Worm (Caenorhabditis elegans): ENCODE data around the gene dct-19.

Gene dct-19

DNA sequence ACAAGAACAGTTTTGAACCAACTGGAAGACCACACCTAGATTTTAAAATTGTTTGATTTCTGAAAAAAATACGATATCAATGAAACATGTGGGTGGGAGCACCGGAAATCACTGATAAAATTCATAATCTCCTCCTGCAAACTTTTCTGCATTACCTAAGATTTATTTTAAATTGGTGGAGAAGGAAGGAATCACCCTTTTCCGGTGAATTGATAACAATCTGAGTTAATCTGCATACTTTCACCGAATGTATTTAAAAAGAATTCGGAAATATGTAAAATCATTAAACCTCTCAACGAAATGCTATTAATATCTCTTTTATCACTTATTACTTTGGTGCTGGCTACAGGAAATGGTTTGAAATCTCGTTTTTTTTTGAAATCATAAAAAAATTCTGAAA, at the start of gene dct-19:
TSS of gene dct-19 (plus strand) at position 301 of the 400 bp plus-strand sequence.
- no peak for TF ChIP-seq unc-62 (GFP tag; optimal IDR thresholded peaks at IDR 0.05)

DNA sequence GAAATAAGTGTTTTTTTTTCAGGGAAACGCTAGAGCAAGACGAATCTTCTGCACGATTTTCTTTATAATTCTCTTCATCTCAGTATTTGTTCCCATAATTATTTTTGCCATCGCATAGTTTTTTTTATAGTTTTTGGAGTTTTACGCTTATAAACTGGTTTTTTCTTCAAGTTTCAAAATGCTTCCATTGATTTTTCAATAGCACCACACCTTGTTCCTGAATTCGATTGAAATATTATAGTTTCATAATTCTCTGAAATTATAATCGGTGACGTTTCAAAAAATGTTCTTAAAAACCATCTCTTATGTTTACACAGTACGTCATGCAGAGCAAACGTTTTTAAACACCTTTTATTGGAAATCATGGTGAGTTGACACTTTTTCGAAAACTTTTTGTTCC, 49.6 kb upstream of the dct-19 start, which contains the start of gene K08D8.12:
TSS of gene K08D8.12 (plus strand) at position 301 of the 400 bp plus-strand sequence.
- no peak for TF ChIP-seq unc-62 (GFP tag; optimal IDR thresholded peaks at IDR 0.05)

DNA sequence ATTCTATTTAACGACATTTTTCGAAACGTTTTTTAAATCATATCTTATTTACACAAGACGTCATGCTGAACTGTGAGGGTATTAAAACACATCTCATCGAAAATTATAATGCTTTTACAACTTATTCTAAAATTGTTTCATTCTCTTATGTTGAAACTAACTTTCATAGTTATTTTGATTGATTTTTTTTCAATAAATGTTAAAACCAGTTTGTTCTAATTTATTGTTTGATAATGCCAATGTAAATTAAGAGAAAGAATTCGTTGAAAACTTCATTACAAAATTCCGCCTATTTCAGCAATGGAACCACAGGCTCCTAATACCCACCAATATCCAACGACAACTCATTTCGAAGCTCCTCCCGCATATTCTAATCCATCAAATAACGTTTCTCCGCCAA, 47.7 kb upstream of the dct-19 start, which contains the start of gene K08D8.11:
TSS of gene K08D8.11 (plus strand) at position 301 of the 400 bp plus-strand sequence.
- TF ChIP-seq unc-62 (GFP tag; optimal IDR thresholded peaks at IDR 0.05): no peak

DNA sequence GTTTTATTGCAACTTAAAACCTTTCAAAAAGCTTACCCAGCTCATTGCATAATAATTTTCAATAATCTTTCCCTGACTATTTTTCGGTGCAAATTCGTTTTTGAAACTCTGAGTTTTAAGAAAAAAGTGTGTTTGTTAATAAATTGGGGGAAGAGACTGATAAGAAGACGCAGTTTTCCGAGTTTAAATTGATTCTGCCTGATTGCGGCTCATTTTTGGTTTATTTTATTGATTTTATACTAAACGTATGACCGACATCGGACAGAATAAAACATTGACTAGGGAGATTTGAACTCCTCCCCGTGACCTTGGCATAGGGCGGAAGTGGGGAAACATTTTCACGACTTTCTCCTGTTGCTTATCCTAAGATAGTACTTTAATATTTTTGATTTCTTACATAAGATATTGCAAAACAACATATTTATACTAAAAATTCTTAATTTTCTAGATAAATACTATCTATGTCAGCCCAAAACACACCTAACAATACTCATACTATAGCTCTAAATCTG, 46.3 kb upstream of the dct-19 start, which contains the start of gene K08D8.7:
TSS of gene K08D8.7 (plus strand) at position 462 of the 512 bp plus-strand sequence.
- TF ChIP-seq unc-62 (GFP tag; optimal IDR thresholded peaks at IDR 0.05): no peak

DNA sequence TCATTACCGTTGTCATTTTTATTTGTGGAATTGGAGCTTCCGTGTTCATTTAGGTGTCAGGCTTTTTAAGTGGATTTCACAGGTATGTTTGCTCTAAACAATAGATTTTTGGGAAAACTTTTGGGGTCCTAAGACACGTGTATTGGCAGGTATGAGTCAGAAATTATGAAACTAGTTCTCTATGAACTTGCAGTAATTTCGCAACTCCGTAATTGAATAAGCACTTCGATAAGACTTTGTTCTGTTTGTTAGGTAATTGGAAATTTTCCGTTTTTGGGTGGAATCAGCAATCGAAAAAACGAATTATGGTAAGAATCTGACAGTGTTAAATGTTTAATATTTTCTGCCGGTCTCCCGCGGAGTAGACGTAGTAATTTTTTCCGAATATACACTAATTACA, 45.6 kb upstream of the dct-19 start:
- no peak for TF ChIP-seq unc-62 (GFP tag; optimal IDR thresholded peaks at IDR 0.05)

DNA sequence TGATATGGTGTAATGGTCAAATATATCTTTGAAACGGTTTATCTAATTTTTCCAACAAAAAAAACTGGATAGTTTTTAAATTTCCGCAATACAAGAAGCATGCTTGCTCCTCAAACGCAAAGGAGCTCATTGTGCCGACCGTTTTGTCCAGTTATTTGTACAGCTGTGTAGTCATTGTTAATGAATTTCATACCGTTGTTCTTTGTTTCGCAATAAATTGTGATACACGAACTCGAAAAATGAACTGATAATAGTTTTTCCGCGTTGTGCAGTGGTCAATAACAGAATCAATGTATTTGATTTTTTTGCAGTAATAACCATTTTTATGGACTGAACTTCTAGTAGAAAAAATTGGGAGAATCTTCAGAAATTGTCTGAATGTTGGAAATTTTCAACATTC, 43.9 kb upstream of the dct-19 start:
- TF ChIP-seq unc-62 (GFP tag; optimal IDR thresholded peaks at IDR 0.05): no peak

DNA sequence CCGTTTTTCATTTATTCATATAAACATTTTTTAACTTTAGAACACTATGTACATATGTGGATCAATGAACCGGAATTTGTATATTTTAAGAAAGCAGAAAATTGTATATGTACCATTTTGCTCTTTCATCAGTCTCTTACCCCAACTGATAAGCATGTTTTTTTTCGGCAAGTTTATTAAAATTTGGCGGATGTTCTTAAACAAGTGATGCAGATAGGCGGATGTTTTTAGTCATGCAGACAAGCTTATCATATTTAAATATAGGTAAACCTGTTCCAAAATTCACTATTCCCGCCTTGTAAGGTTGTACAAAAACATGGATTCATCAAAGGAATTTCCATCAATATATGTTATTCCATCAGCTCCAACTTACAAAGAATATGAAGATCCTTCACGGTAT, 43.3 kb upstream of the dct-19 start, which contains the start of gene K08D8.9:
TSS of gene K08D8.9 (plus strand) at position 301 of the 400 bp plus-strand sequence.
- TF ChIP-seq unc-62 (GFP tag; optimal IDR thresholded peaks at IDR 0.05): no peak

DNA sequence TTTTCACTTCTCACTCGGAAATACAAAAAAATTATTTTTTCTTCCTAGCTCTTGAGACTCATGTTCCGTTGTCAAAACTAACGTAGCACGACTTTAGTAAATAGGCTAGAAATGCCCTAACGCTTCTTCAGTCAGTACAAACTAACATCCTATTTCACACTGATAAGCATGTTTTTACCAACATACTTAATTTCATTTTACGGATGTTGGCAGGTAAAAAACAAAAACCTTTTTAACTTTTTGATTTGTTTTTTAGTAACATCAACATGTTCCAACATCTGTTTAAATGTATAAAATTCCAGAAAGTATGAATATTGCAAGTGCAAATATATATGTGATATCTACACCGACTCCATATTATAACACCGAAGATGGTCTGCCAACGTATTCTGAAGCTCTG, 42.5 kb upstream of the dct-19 start, which contains the start of gene K08D8.10:
TSS of gene K08D8.10 (plus strand) at position 301 of the 400 bp plus-strand sequence.
- no peak for TF ChIP-seq unc-62 (GFP tag; optimal IDR thresholded peaks at IDR 0.05)

DNA sequence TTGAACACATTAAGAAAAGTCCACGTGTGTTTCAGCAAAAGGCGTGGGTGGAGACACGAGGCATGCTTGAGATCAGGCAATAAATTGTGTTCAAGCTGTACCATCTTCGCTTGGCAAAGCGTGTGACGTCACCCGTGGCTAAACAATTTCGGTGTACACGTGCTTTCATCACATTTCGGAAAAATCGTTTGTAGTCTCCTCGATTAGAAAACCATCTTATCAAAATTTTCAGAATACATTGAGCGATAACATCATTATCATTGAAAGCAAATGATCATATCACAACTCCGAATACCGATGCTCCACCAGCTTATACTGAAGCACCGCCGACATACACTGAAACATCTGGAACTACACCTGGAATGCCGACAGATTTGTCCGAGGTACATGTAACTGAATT, 41.1 kb upstream of the dct-19 start:
- TF ChIP-seq unc-62 (GFP tag; optimal IDR thresholded peaks at IDR 0.05): no peak

DNA sequence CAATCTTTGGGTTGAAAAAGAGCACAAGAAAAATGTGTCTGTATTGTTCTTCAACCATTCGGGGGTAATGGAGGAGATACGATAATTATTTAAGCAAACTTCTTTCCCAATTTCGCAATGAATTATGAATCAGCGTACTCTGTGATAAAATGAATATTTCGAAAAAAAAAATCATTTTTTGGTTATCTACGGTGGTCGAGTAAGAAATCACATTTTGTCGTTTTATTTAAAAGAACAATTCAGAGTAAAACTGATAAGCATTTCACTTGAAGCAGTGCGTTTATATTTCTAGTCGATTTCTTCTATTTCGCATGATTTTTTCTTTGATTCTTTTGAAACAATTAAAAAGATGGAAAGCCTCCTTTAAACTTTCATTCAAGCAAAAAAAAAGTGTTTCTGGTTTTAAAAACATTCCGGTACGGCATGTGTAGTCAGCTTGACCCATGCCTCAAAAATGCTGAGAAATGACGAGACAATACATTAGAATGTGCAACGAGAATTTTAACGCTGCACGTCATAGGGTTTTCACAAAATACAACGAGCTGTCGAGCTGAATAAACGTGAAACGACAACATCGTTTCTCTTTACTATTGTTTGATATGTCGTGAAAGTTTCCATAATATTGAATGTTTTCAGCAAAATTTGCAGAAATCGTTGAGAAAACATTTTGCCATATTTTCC, 40.2 kb upstream of the dct-19 start, which contains the start of gene K08D8.2:
TSS of gene K08D8.2 (plus strand) at position 631 of the 681 bp plus-strand sequence.
- no peak for TF ChIP-seq unc-62 (GFP tag; optimal IDR thresholded peaks at IDR 0.05)

DNA sequence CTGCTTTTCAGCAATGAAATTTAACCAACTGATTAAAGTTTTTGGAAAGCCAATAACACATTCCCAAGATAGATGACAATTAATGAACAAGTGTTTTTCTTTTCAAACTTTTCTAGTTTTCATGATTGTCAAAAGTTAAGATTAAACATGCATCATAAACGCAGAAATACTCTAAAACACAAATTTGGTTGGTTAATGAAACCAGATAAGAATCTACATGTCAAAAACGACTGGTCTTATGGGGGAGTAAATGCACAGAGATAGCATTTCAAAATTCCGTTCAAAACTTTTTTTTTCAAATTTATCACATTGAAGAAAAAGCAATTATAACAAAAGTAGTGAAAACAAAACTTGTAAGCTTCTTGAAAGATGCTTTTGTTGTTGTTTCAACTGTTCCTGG, 39.0 kb upstream of the dct-19 start:
- no peak for TF ChIP-seq unc-62 (GFP tag; optimal IDR thresholded peaks at IDR 0.05)

DNA sequence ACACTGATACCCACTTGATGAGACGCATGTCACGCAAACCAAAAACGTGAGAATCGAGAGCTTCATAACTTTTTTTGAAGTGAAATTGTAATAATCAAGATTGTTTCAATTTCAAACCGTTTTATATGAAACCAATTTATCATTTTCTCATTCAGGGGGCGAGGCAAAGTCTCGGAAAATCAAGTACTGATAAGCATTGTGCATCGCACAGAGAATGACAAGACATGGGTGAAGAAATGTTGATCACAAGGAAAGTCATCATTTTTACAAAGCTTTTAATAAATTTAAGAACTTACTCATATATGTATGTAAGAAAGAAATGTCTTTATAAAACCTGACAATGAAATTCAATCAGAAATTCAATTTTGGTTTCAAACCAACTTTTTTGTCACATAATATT, 36.2 kb upstream of the dct-19 start, which contains the start of gene K08D8.3:
TSS of gene K08D8.3 (minus strand) at position 131 of the 400 bp plus-strand sequence.
- no peak for TF ChIP-seq unc-62 (GFP tag; optimal IDR thresholded peaks at IDR 0.05)

DNA sequence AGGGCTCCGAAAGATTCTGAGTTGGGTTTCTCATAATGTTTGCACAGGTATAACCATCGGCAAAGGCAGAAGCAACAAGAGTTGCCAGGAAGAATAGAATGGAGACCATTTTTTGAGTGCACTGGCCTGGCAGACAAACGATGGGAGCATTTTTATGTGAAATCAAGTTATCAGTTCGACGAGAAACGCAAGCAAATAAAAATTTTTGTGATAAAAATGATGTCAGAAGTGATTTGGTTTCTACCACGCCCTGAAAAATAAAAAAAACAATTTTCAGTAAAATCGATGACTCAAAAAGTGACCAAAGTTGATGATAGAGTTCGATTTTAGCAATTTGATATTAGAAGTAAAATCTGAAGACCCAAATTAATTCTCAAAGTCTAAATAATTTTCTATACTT, 32.9 kb upstream of the dct-19 start, which contains the start of gene K08D8.4:
TSS of gene K08D8.4 (minus strand) at position 128 of the 400 bp plus-strand sequence.
- TF ChIP-seq unc-62 (GFP tag; optimal IDR thresholded peaks at IDR 0.05): no peak

DNA sequence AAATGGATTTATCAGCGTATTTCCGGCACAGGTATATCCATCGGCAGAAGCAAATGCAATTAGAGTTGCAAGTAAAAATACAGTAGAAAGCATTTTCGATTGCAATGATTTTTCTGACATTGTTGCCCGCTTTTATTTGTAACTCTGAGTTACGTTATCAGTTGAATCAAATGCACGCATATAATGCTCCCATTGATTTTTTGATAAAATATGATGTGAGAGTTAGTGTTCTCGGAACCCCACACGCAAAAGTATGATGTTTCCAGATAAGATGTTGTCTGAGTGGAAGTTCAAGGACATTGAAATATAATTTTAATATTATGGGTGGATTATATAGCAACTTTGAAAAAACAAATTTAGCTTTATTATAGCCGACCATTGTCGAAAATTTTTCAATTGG, 30.7 kb upstream of the dct-19 start, which contains the start of gene K08D8.5:
TSS of gene K08D8.5 (minus strand) at position 140 of the 400 bp plus-strand sequence.
- no peak for TF ChIP-seq unc-62 (GFP tag; optimal IDR thresholded peaks at IDR 0.05)

DNA sequence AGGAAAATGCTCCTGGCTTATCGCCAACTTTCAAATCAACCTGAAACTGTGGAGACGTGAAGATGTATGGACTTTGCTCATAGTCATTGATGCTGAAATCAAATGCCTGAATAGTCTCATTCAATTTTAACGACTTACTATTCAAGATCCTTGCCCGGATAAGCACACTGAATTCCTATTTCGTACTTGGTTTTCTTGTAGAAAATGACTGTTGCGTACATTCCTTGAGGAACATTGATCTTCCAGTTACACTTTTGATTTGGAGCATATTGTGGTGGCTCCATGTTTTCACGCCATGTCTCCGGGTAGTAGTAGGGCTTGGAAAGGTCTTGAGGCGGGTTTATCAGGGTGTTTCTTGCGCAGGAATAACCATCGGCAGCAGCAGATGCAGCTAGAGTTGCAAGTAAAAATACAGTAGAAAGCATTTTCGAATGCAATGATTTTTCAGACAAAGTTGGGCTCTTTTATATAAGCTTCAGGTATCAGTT, 28.2 kb upstream of the dct-19 start, which contains the start of gene irg-6:
TSS of gene irg-6 (minus strand) at position 438 of the 488 bp plus-strand sequence.
- no peak for TF ChIP-seq unc-62 (GFP tag; optimal IDR thresholded peaks at IDR 0.05)

DNA sequence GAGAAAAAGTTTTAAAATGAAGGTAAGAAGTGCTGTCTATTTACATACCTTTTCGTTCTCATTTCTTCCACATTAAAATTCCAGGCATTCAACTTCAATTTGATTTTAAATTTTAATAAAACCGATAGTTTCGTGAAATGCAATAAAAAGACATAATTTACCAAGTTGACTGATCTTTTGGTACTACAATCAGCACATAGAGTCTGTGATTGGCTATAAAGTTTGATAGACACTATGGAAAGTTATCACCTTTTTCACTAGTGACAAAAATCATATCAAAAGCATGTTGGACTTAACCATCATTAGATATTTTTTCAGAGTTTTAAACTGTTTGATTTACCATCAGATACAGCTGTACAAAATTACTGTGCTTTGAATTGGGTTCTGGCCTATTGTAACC, 27.3 kb upstream of the dct-19 start, which contains the start of gene srz-15:
TSS of gene srz-15 (plus strand) at position 301 of the 400 bp plus-strand sequence.
- TF ChIP-seq unc-62 (GFP tag; optimal IDR thresholded peaks at IDR 0.05): no peak
